Worm (Caenorhabditis elegans) whole organism, L1 larva: ENCODE data around the gene F38B6.3.

ENCODE experiments used
- C16A3.4 ChIP-seq: fragments of 150-350 bp; optimal IDR thresholded peaks from 2 replicates; lab custom pipeline; 2014; ENCODE audit warnings: missing biosample characterization, missing genetic modification characterization
- C34B4.2 ChIP-seq: sonication (generic microtip); optimal IDR thresholded peaks from 2 replicates; lab custom pipeline; 2017; ENCODE audit warnings: mild to moderate bottlenecking, missing genetic modification characterization, missing compliant biosample characterization
- F16B12.6 ChIP-seq: fragments of 150-350 bp; optimal IDR thresholded peaks from 2 replicates; lab custom pipeline; 2014; ENCODE audit warnings: missing biosample characterization, missing genetic modification characterization
- Y116A8C.19 ChIP-seq: sonication (generic microtip); optimal IDR thresholded peaks from 2 replicates; lab custom pipeline; 2016; ENCODE audit warnings: missing compliant biosample characterization, missing genetic modification characterization, borderline replicate concordance
- alr-1 ChIP-seq: fragments of 200-800 bp; sonication (Bioruptor generic); optimal IDR thresholded peaks from 2 replicates; lab custom pipeline; 2018; ENCODE audit warnings: borderline replicate concordance, mild to moderate bottlenecking, missing genetic modification characterization, missing compliant biosample characterization
- aly-2 ChIP-seq: fragments of 150-350 bp; optimal IDR thresholded peaks from 2 replicates; lab custom pipeline; 2014; ENCODE audit warnings: missing biosample characterization, missing genetic modification characterization
- blmp-1 ChIP-seq: fragments of 150-350 bp; optimal IDR thresholded peaks from 2 replicates; lab custom pipeline; 2014; ENCODE audit warnings: missing biosample characterization, missing genetic modification characterization
- ceh-82 ChIP-seq, 3 experiments: fragments of 150-350 bp in 1 of 3; sonication (generic microtip) in 2 of 3; optimal IDR thresholded peaks; 2 replicates each; lab custom pipeline; 2014 to 2017; ENCODE audit warnings: missing biosample characterization in 3 of 3, missing genetic modification characterization in 3 of 3
- ceh-88 ChIP-seq: fragments of 200-800 bp; sonication (Bioruptor generic); IDR thresholded peaks from 2 replicates; pipeline ENCODE4 v1.3.6; 2022; ENCODE audit warnings: missing genetic modification characterization, missing compliant biosample characterization
- ceh-90 ChIP-seq: sonication (generic microtip); optimal IDR thresholded peaks from 2 replicates; lab custom pipeline; 2016; ENCODE audit warnings: missing genetic modification characterization, missing compliant biosample characterization
- ces-1 ChIP-seq: fragments of 150-350 bp; optimal IDR thresholded peaks from 2 replicates; lab custom pipeline; 2014; ENCODE audit warnings: missing biosample characterization, missing genetic modification reagents, missing genetic modification characterization
- dpl-1 ChIP-seq, 3 experiments: fragments of 150-350 bp in 2 of 3; sonication (generic microtip) in 1 of 3; optimal IDR thresholded peaks; 2 replicates each; lab custom pipeline; 2014 to 2017; ENCODE audit warnings: missing biosample characterization in 3 of 3, missing genetic modification characterization in 3 of 3, missing genetic modification reagents in 3 of 3
- dsc-1 ChIP-seq: sonication (generic microtip); optimal IDR thresholded peaks from 2 replicates; lab custom pipeline; 2016; ENCODE audit warnings: mild to moderate bottlenecking, missing genetic modification characterization, missing compliant biosample characterization
- efl-1 ChIP-seq, 4 experiments: fragments of 150-350 bp; optimal IDR thresholded peaks in 3 of 4; peaks in 1 of 4; 1 replicate in 1 of 4; 2 replicates in 3 of 4; lab custom pipeline; 2014; ENCODE audit warnings: missing biosample characterization in 2 of 4, missing genetic modification characterization in 2 of 4, missing genetic modification reagents in 2 of 4
- egl-13 ChIP-seq: sonication (generic microtip); optimal IDR thresholded peaks from 2 replicates; lab custom pipeline; 2016; ENCODE audit warnings: missing genotype, missing genetic modification reagents, missing genetic modification characterization, missing compliant biosample characterization
- egl-27 ChIP-seq, 2 experiments: fragments of 150-350 bp in 1 of 2; sonication (generic microtip); optimal IDR thresholded peaks; 3 replicates each; lab custom pipeline; 2017 to 2018; ENCODE audit warnings: missing biosample characterization in 2 of 2, missing genetic modification characterization in 2 of 2, missing genetic modification reagents in 2 of 2
- elt-2 ChIP-seq: sonication (generic microtip); optimal IDR thresholded peaks from 2 replicates; lab custom pipeline; 2016; ENCODE audit warnings: missing genetic modification characterization, mild to moderate bottlenecking, inconsistent platforms, missing compliant biosample characterization, missing genetic modification reagents
- ets-5 ChIP-seq: fragments of 200-800 bp; sonication (Bioruptor generic); IDR thresholded peaks from 2 replicates; pipeline ENCODE4 v1.3.6; 2022; ENCODE audit warnings: missing genetic modification characterization, missing compliant biosample characterization
- grh-1 ChIP-seq: fragments of 200-800 bp; sonication (Bioruptor generic); IDR thresholded peaks from 2 replicates; pipeline ENCODE4 v1.3.6; 2022; ENCODE audit warnings: missing genetic modification reagents, missing genetic modification characterization, missing compliant biosample characterization
- hlh-17 ChIP-seq: fragments of 200-800 bp; sonication (Bioruptor generic); optimal IDR thresholded peaks from 2 replicates; lab custom pipeline; 2018; ENCODE audit warnings: missing genetic modification characterization, mild to moderate bottlenecking, missing compliant biosample characterization, moderate library complexity, borderline replicate concordance
- hpl-2 ChIP-seq: fragments of 150-350 bp; optimal IDR thresholded peaks from 2 replicates; lab custom pipeline; 2014; ENCODE audit warnings: missing biosample characterization, missing genetic modification reagents, missing genetic modification characterization
- irx-1 ChIP-seq: sonication (generic microtip); optimal IDR thresholded peaks from 2 replicates; lab custom pipeline; 2016; ENCODE audit warnings: missing genetic modification characterization, missing compliant biosample characterization
- isw-1 ChIP-seq: fragments of 200-800 bp; sonication (Bioruptor generic); IDR thresholded peaks from 2 replicates; pipeline ENCODE4 v1.3.6; 2022; ENCODE audit warnings: missing genetic modification characterization, missing compliant biosample characterization
- lin-14 ChIP-seq: fragments of 200-800 bp; sonication (Bioruptor generic); optimal IDR thresholded peaks from 2 replicates; lab custom pipeline; 2018; ENCODE audit warnings: mild to moderate bottlenecking, missing genetic modification characterization, moderate library complexity, missing compliant biosample characterization
- lin-15B ChIP-seq: fragments of 150-350 bp; sonication (generic microtip); optimal IDR thresholded peaks from 3 replicates; lab custom pipeline; 2014; ENCODE audit warnings: missing biosample characterization, missing genetic modification characterization
- lir-3 ChIP-seq: sonication (generic microtip); optimal IDR thresholded peaks from 2 replicates; lab custom pipeline; 2016; ENCODE audit warnings: mild to moderate bottlenecking, missing genetic modification characterization, moderate library complexity, missing compliant biosample characterization; ENCODE audit not compliant: poor library complexity
- lsy-2 ChIP-seq, 2 experiments: fragments of 150-350 bp; optimal IDR thresholded peaks; 2 replicates each; lab custom pipeline; 2014; ENCODE audit warnings: missing biosample characterization in 2 of 2, missing genetic modification characterization in 2 of 2
- mab-9 ChIP-seq: fragments of 200-800 bp; sonication (Bioruptor generic); IDR thresholded peaks from 2 replicates; pipeline ENCODE4 v1.3.6; 2022; ENCODE audit warnings: missing genetic modification reagents, missing genetic modification characterization, missing compliant biosample characterization
- mef-2 ChIP-seq: fragments of 150-350 bp; optimal IDR thresholded peaks from 2 replicates; lab custom pipeline; 2014; ENCODE audit warnings: missing biosample characterization, missing genetic modification characterization
- mep-1 ChIP-seq: fragments of 150-350 bp; optimal IDR thresholded peaks from 2 replicates; lab custom pipeline; 2014; ENCODE audit warnings: missing biosample characterization, missing genetic modification characterization
- nhr-11 ChIP-seq: fragments of 150-350 bp; optimal IDR thresholded peaks from 2 replicates; lab custom pipeline; 2014; ENCODE audit warnings: missing biosample characterization, missing genetic modification characterization
- nhr-12 ChIP-seq: sonication (generic microtip); optimal IDR thresholded peaks from 2 replicates; lab custom pipeline; 2017; ENCODE audit warnings: missing biosample characterization, missing genetic modification characterization
- nhr-20 ChIP-seq: sonication (generic microtip); optimal IDR thresholded peaks from 2 replicates; lab custom pipeline; 2016; ENCODE audit warnings: mild to moderate bottlenecking, missing genetic modification characterization, missing compliant biosample characterization
- nhr-71 ChIP-seq: sonication (generic microtip); optimal IDR thresholded peaks from 2 replicates; lab custom pipeline; 2016; ENCODE audit warnings: mild to moderate bottlenecking, missing genetic modification characterization, moderate library complexity, missing compliant biosample characterization
- nhr-85 ChIP-seq: sonication (generic microtip); peaks from one replicate; lab custom pipeline; 2016; ENCODE audit warnings: missing genetic modification characterization, inconsistent platforms, missing compliant biosample characterization
- pqm-1 ChIP-seq: sonication (generic microtip); optimal IDR thresholded peaks from 3 replicates; lab custom pipeline; 2017; ENCODE audit warnings: missing biosample characterization, missing genetic modification characterization
- skn-1 ChIP-seq: fragments of 150-350 bp; optimal IDR thresholded peaks from 2 replicates; lab custom pipeline; 2014; ENCODE audit warnings: missing biosample characterization, missing genetic modification characterization
- snpc-4 ChIP-seq: fragments of 150-350 bp; optimal IDR thresholded peaks from 2 replicates; lab custom pipeline; 2014; ENCODE audit warnings: missing biosample characterization, missing genetic modification characterization
- sptf-1 ChIP-seq: fragments of 150-350 bp; optimal IDR thresholded peaks from 2 replicates; lab custom pipeline; 2014; ENCODE audit warnings: missing biosample characterization, missing genetic modification characterization
- swsn-7 ChIP-seq: sonication (generic microtip); optimal IDR thresholded peaks from 2 replicates; lab custom pipeline; 2016; ENCODE audit warnings: missing genetic modification characterization, missing compliant biosample characterization
- tbx-2 ChIP-seq: sonication (generic microtip); optimal IDR thresholded peaks from 2 replicates; lab custom pipeline; 2016; ENCODE audit warnings: missing genetic modification characterization, missing compliant biosample characterization
- tlp-1 ChIP-seq: fragments of 150-350 bp; optimal IDR thresholded peaks from 2 replicates; lab custom pipeline; 2014; ENCODE audit warnings: missing biosample characterization, missing genetic modification characterization
- unc-130 ChIP-seq: fragments of 150-350 bp; optimal IDR thresholded peaks from 2 replicates; lab custom pipeline; 2017; ENCODE audit warnings: missing biosample characterization, missing genetic modification characterization, inconsistent platforms
- unc-86 ChIP-seq: sonication (generic microtip); optimal IDR thresholded peaks from 2 replicates; lab custom pipeline; 2016; ENCODE audit warnings: missing genetic modification characterization, missing compliant biosample characterization
- unc-98 ChIP-seq: fragments of 200-800 bp; sonication (Bioruptor generic); IDR thresholded peaks from 2 replicates; pipeline ENCODE4 v1.3.6; 2022; ENCODE audit warnings: missing genetic modification characterization, missing compliant biosample characterization
- zag-1 ChIP-seq: fragments of 150-350 bp; optimal IDR thresholded peaks from 2 replicates; lab custom pipeline; 2014; ENCODE audit warnings: missing biosample characterization, missing genetic modification characterization
- ztf-4 ChIP-seq: fragments of 150-350 bp; optimal IDR thresholded peaks from 2 replicates; lab custom pipeline; 2014; ENCODE audit warnings: missing biosample characterization, missing genetic modification characterization

F38B6.3 gene

DNA sequence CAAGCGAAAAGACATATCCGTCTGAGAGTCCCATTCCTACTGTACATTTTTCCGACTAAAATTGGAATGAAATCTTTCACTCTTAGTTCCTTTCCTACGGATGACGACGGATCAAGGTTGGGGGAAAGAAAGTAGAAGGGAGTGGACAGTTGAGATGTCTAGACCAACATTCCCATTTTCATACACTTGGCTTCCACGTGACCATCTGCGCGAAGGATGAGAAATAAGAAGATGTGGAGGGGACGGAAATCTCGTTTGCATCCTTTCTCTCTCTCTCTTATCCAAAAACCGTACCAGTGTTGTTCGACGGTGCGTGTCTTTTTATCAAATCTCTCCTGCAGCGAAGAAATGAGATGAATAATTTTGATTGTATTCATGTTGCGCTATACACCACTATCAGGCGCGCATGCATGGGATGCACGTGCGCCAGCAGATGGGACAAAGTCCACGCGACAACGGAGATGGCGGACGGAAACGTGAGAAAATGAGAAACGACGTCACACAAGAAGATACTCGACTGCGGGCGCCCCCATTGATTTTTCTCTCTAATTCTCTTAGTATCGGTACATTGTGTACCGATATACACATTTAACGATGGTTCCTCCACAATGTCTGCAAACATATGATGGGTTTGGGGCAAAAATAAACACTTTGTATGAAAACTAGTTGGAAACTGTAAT is 44.0 kb downstream of the F38B6.3 start (continued):
- TF ChIP-seq unc-98 (0 out of 2 replicates have a peak, but pooled peaks have one; percentile 45), nhr-11 (peak; percentile 82), dpl-1 (GFP tag; optimal IDR thresholded peaks at IDR 0.05; lab: Kevin White, UChicago) (peak; percentile 25 to 48 (median 42)), C16A3.4 (tag; lab: Kevin White, UChicago) (peak; percentile 68), F16B12.6 (tag; lab: Kevin White, UChicago) (no peak), pqm-1 (no peak), ces-1 (GFP tag; lab: Kevin White, UChicago) (no peak), Y116A8C.19 (no peak), nhr-20 (tag; lab: Kevin White, UChicago) (peak; percentile 99), egl-27 (tag; optimal IDR thresholded peaks at IDR 0.05; lab: Kevin White, UChicago) (peak; percentile 93 to 96), alr-1 (no peak), snpc-4 (tag; lab: Kevin White, UChicago) (peak; percentile 22), mep-1 (peak; percentile 78), unc-130 (peak; percentile 93), efl-1 (optimal IDR thresholded peaks at IDR 0.05; lab: Kevin White, UChicago) (peak; percentile 54 to 59), efl-1 (GFP tag; optimal IDR thresholded peaks at IDR 0.05 in 1 of 2; lab: Kevin White, UChicago) (peak; percentile 27 to 93), ztf-4 (tag; lab: Kevin White, UChicago) (peak; percentile 93), hlh-17 (GFP tag; lab: Kevin White, UChicago) (no peak), nhr-85 (tag; lab: Kevin White, UChicago) (peak; percentile 100), tlp-1 (tag; lab: Kevin White, UChicago) (no peak), hpl-2 (no peak), lir-3 (tag; lab: Kevin White, UChicago) (peak; percentile 80), dsc-1 (peak; percentile 91), ets-5 (GFP tag; lab: Robert Waterston, UW) (no peak), swsn-7 (tag; lab: Kevin White, UChicago) (peak; percentile 91), unc-86 (tag; lab: Kevin White, UChicago) (peak; percentile 90), ceh-88 (peak; percentile 83), grh-1 (GFP tag; lab: Robert Waterston, UW) (peak; percentile 94), nhr-12 (no peak), lsy-2 (tag; optimal IDR thresholded peaks at IDR 0.05; lab: Kevin White, UChicago) (peak; percentile 75 to 82), irx-1 (tag; lab: Kevin White, UChicago) (peak; percentile 91), nhr-71 (peak; percentile 99), skn-1 (tag; lab: Kevin White, UChicago) (peak; percentile 78)
- TF ChIP-seq, all 84 proteins: peak for 57

DNA sequence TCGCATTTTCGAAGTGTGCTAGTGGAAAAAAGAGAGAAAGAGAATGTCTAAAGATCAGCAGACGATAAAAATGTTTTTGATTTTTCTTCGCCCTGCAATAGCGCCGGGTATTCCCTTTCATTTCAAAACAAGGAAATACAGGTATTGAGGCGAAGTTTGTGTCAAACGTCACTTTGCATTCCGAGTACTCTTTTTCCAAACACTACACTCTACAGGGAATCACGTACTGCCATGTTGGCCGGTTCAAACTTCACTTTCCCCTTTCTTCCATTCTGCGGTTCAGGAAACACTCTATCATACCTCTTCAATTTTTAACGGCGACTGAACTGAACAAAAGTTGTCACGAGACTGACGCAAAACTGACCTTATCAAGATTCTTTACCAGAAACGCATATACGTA is 45.1 kb downstream of the F38B6.3 start:
- TF ChIP-seq blmp-1 (tag; lab: Kevin White, UChicago) (peak; percentile 80), ceh-90 (tag; lab: Kevin White, UChicago) (no peak), mab-9 (GFP tag; lab: Robert Waterston, UW) (0 out of 2 replicates have a peak, but pooled peaks have one; percentile 8)

DNA sequence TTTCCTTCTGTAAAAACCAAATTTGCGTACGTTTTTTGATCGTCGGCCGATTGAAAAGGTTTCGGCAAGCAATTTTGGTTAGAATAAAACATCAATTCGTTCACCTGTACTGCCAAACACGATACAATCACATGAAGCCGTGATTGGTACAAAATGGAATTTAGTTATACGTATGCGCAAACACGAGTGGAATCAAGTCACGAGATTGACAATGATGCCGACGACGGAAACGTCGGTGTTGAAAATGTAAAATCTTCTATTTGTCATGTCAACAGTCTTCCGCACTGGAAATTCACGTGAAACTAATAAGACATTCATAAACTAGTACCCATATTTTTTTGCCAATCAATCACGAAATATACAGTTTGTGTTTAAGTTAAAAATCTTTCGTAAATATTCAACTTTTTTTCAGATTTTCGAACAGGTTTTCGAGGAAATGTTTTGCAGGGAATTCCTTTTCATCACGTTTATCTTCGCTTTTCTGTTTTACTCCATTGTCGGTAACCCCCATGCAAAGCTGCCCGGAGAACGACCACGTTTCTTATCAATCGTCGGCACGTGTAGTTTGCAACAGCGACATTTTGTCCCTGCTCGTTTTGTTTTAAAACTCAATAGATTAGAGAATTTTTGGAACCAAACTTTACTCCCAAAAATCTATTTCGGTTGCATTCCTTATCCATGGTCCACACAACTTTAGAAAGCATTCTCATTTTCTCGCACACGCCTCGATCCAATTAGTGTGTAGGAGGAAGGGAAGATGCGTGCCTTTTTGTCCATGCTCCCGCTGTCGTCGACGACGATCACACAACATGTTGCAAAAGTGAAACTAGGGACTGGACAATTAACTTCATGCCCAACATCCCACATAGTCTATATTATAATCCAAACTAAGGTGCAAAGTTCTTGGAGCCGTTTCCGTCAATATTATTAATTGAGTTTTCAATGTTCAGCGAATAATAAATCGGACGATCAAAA is 45.9 kb downstream of the F38B6.3 start:
- TF ChIP-seq egl-13: peak; percentile 44
- no peak for TF ChIP-seq aly-2 (tag; lab: Kevin White, UChicago)
- TF ChIP-seq hpl-2: no peak
- no peak for TF ChIP-seq mab-9 (GFP tag; lab: Robert Waterston, UW)
- TF ChIP-seq isw-1 (GFP tag; lab: Robert Waterston, UW): no peak
- TF ChIP-seq elt-2: peak; percentile 75
- no peak for TF ChIP-seq sptf-1 (tag; lab: Kevin White, UChicago)
- no peak for TF ChIP-seq ceh-82 (tag; optimal IDR thresholded peaks at IDR 0.05; lab: Kevin White, UChicago)
- no peak for TF ChIP-seq zag-1
- TF ChIP-seq pqm-1: no peak
- TF ChIP-seq lin-14 (GFP tag; lab: Kevin White, UChicago): peak; percentile 75
- peak; percentile 40 for TF ChIP-seq C16A3.4 (tag; lab: Kevin White, UChicago)
- no peak for TF ChIP-seq lin-15B (tag; lab: Kevin White, UChicago)
- no peak for TF ChIP-seq C34B4.2 (tag; lab: Kevin White, UChicago)
- TF ChIP-seq ceh-88: peak; percentile 36; the same call in 1 of the 2 replicates
- TF ChIP-seq tbx-2 (tag; lab: Kevin White, UChicago): peak; percentile 59
- TF ChIP-seq grh-1 (GFP tag; lab: Robert Waterston, UW): peak; percentile 60; the same call in 1 of the 2 replicates
- peak; percentile 12 for TF ChIP-seq mef-2 (tag; lab: Kevin White, UChicago)
